Worm (Caenorhabditis elegans): ENCODE data around the gene cdh-9.
A peak's percentile ranks its signal among the peaks of the same experiment; 100 is the strongest.

DNA sequence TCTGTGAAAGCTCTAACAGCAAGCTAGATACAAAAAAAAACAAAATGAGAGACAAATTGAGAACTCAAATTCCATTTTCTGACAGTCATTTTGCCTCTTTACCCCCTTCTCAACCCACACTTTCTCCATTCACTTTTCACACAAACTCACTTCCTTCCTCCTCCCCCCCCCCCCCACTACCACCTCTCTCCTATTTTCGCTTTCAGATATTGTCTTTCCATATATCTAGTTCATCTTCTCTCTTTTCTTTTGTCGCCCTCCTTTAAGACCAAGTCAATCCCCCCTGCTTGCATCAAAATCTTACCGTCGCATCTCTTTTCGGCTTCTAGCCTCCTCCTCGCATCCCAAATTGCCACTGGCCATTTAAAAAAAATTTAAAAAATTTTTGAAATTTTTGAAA is 36.8 kb downstream of the cdh-9 start:
- TF ChIP-seq mab-5 (tag; optimal IDR thresholded peaks at IDR 0.05) (no peak), zag-1 (tag; optimal IDR thresholded peaks at IDR 0.05) (no peak), ceh-82 (tag; optimal IDR thresholded peaks at IDR 0.05) (no peak), ztf-11 (tag; optimal IDR thresholded peaks at IDR 0.05) (no peak), egl-27 (tag; optimal IDR thresholded peaks at IDR 0.05) (no peak), blmp-1 (tag; optimal IDR thresholded peaks at IDR 0.05; ENCODE audit: insufficient read depth) (peak; percentile 94), nhr-77 (tag; optimal IDR thresholded peaks at IDR 0.05) (no peak), lsy-2 (tag; optimal IDR thresholded peaks at IDR 0.05) (no peak), mdl-1 (tag; optimal IDR thresholded peaks at IDR 0.05) (no peak), elt-1 (tag; optimal IDR thresholded peaks at IDR 0.05) (no peak), ZK546.5 (tag; optimal IDR thresholded peaks at IDR 0.05) (no peak), nhr-23 (tag; optimal IDR thresholded peaks at IDR 0.05) (no peak)

Measured in whole organism, L2 larva.